Worm (Caenorhabditis elegans) whole organism, L3 larva: Measurements from ENCODE around the gene F42G10.1.

Source experiments
- ZK546.5 ChIP-seq: sonication (generic microtip); optimal IDR thresholded peaks from 2 replicates; lab custom pipeline; 2017; ENCODE audit warnings: missing biosample characterization, missing genetic modification characterization
- mdl-1 ChIP-seq: fragments of 150-350 bp; optimal IDR thresholded peaks from 2 replicates; lab custom pipeline; 2014; ENCODE audit warnings: missing biosample characterization, missing genetic modification characterization
- nhr-28 ChIP-seq: fragments of 150-350 bp; optimal IDR thresholded peaks from 2 replicates; lab custom pipeline; 2014; ENCODE audit warnings: missing biosample characterization, missing genetic modification characterization

DNA sequence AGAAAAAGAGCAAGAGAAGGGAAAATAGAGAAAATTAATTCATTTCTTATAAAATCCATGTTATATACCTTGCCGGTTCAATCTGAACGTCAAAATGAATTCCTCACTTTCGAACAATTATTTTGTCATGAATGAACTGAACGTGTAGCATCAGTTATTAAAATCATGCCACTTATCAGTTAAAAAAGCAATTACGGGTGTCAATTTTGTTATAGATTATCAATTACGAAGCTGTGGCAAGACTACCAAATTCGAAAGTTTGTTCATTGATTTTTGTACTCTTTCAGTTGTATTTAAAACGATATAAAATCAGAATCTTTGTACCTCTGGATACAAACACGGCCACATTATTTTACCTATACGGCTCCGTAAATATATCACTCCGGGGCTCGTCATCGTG is 24.6 kb downstream of the F42G10.1 start:
- no peak for TF ChIP-seq nhr-28 (tag; lab: Kevin White, UChicago)
- no peak for TF ChIP-seq ZK546.5 (tag; lab: Kevin White, UChicago)
- no peak for TF ChIP-seq mdl-1 (tag; lab: Kevin White, UChicago)
